Fruit fly (Drosophila melanogaster) whole organism, wandering third instar larva: ENCODE measurements around the gene lush.

ENCODE experiments used
- Abd-B ChIP-seq: fragments of >200 bp; optimal IDR thresholded peaks from 2 replicates; lab custom pipeline; 2017; ENCODE audit warnings: missing biosample characterization, missing genetic modification characterization
- CG9705 ChIP-seq: fragments of 200-800 bp; sonication (Bioruptor generic); optimal IDR thresholded peaks from 2 replicates; lab custom pipeline; 2018; ENCODE audit warnings: missing biosample characterization, mild to moderate bottlenecking, missing genetic modification characterization
- Dfd ChIP-seq: fragments of >200 bp; optimal IDR thresholded peaks from 2 replicates; lab custom pipeline; 2017; ENCODE audit warnings: missing biosample characterization, missing genetic modification characterization
- Dif ChIP-seq: fragments of 200-275, 200-300 bp; sonication (Bioruptor generic); optimal IDR thresholded peaks from 2 replicates; lab custom pipeline; 2018; ENCODE audit warnings: missing biosample characterization, missing genetic modification characterization; ENCODE audit not compliant: partially characterized antibody
- HLH106 ChIP-seq: fragments of 200-800 bp; optimal IDR thresholded peaks from 3 replicates; lab custom pipeline; 2019; ENCODE audit warnings: missing biosample characterization, mild to moderate bottlenecking, missing genetic modification characterization, moderate library complexity
- Hnf4 ChIP-seq: fragments of 200-800 bp; sonication (Bioruptor generic); optimal IDR thresholded peaks from 2 replicates; lab custom pipeline; 2016; ENCODE audit warnings: missing biosample characterization, mild to moderate bottlenecking, missing genetic modification characterization
- Hr83 ChIP-seq: fragments of 200-300 bp; sonication (Bioruptor generic); optimal IDR thresholded peaks from 2 replicates; lab custom pipeline; 2016; ENCODE audit warnings: missing biosample characterization, mild to moderate bottlenecking, missing genetic modification characterization, moderate library complexity; ENCODE audit not compliant: poor library complexity, severe bottlenecking
- Jra ChIP-seq: sonication (Bioruptor generic); optimal IDR thresholded peaks from 2 replicates; lab custom pipeline; 2016; ENCODE audit warnings: missing biosample characterization, missing genetic modification characterization
- Mio ChIP-seq: sonication (Bioruptor generic); optimal IDR thresholded peaks from 2 replicates; lab custom pipeline; 2016; ENCODE audit warnings: missing biosample characterization, missing genetic modification characterization
- N ChIP-seq: fragments of >200 bp; optimal IDR thresholded peaks from 2 replicates; lab custom pipeline; 2018; ENCODE audit warnings: missing biosample characterization, missing external identifiers, missing genetic modification characterization
- OdsH ChIP-seq: fragments of 200-800 bp; sonication (Bioruptor generic); optimal IDR thresholded peaks from 2 replicates; lab custom pipeline; 2016; ENCODE audit warnings: missing biosample characterization, mild to moderate bottlenecking, missing genetic modification characterization
- Rel ChIP-seq, 2 experiments: fragments of 200-800 bp; sonication (Bioruptor generic) in 1 of 2; optimal IDR thresholded peaks; 2 replicates in 1 of 2; 3 replicates in 1 of 2; lab custom pipeline; 2016 to 2019; ENCODE audit warnings: mild to moderate bottlenecking in 2 of 2, missing biosample characterization in 2 of 2, missing genetic modification characterization in 2 of 2, moderate library complexity in 1 of 2
- Sp1 ChIP-seq: fragments of 200-800 bp; sonication (Bioruptor generic); optimal IDR thresholded peaks from 3 replicates; lab custom pipeline; 2019; ENCODE audit warnings: missing biosample characterization, mild to moderate bottlenecking, missing genetic modification characterization, moderate library complexity
- Vsx2 ChIP-seq: fragments of 200-300, 225-300 bp; sonication (Bioruptor generic); optimal IDR thresholded peaks from 2 replicates; lab custom pipeline; 2018; ENCODE audit warnings: missing biosample characterization, missing genetic modification characterization; ENCODE audit not compliant: partially characterized antibody
- br ChIP-seq: fragments of 200-800 bp; sonication (Bioruptor generic); optimal IDR thresholded peaks from 2 replicates; lab custom pipeline; 2016; ENCODE audit warnings: missing biosample characterization, missing genetic modification characterization
- brk ChIP-seq: fragments of 200-800 bp; sonication (Bioruptor generic); optimal IDR thresholded peaks from 2 replicates; lab custom pipeline; 2016; ENCODE audit warnings: missing biosample characterization, mild to moderate bottlenecking, missing genetic modification characterization
- dl ChIP-seq, 2 experiments: fragments of 175-275, 200-275 bp in 1 of 2; fragments of 200-275 bp in 1 of 2; sonication (Bioruptor generic); optimal IDR thresholded peaks; lab custom pipeline; 2018; ENCODE audit warnings: mild to moderate bottlenecking in 2 of 2, missing biosample characterization in 2 of 2, missing genetic modification characterization in 2 of 2, moderate library complexity in 2 of 2; ENCODE audit not compliant: partially characterized antibody in 2 of 2, insufficient read depth in 1 of 2
- dmrt93B ChIP-seq: fragments of 200-800 bp; sonication (Bioruptor generic); optimal IDR thresholded peaks from 2 replicates; lab custom pipeline; 2018; ENCODE audit warnings: missing biosample characterization, mild to moderate bottlenecking, missing genetic modification characterization
- dsf ChIP-seq: sonication (Bioruptor generic); optimal IDR thresholded peaks from 2 replicates; lab custom pipeline; 2016; ENCODE audit warnings: missing biosample characterization, missing genetic modification characterization, borderline replicate concordance
- ey ChIP-seq: fragments of 200-800 bp; sonication (Bioruptor generic); optimal IDR thresholded peaks from 2 replicates; lab custom pipeline; 2016; ENCODE audit warnings: missing biosample characterization, missing genetic modification characterization
- foxo ChIP-seq, 2 experiments: fragments of 200-800 bp; sonication (Bioruptor generic); optimal IDR thresholded peaks; 2 replicates in 1 of 2; 3 replicates in 1 of 2; lab custom pipeline; 2016 to 2017; ENCODE audit warnings: missing biosample characterization in 2 of 2, missing genetic modification characterization in 2 of 2
- fru ChIP-seq: fragments of 200-800 bp; sonication (Bioruptor generic); optimal IDR thresholded peaks from 3 replicates; lab custom pipeline; 2016; ENCODE audit warnings: missing biosample characterization, mild to moderate bottlenecking, missing genetic modification characterization
- h ChIP-seq: fragments of 200-800 bp; sonication (Bioruptor generic); optimal IDR thresholded peaks from 3 replicates; lab custom pipeline; 2016; ENCODE audit warnings: missing biosample characterization, mild to moderate bottlenecking, missing genetic modification characterization
- jim ChIP-seq: fragments of 175-275, 200-325 bp; sonication (Bioruptor generic); optimal IDR thresholded peaks from 2 replicates; lab custom pipeline; 2016; ENCODE audit warnings: missing biosample characterization, mild to moderate bottlenecking, missing genetic modification characterization
- lola ChIP-seq: fragments of >200 bp; optimal IDR thresholded peaks from 2 replicates; lab custom pipeline; 2017; ENCODE audit warnings: missing biosample characterization, missing genetic modification characterization
- pan ChIP-seq: fragments of >200 bp; optimal IDR thresholded peaks from 2 replicates; lab custom pipeline; 2017
- psq ChIP-seq: fragments of 200-800 bp; sonication (Bioruptor generic); optimal IDR thresholded peaks from 3 replicates; lab custom pipeline; 2017; ENCODE audit warnings: missing biosample characterization, mild to moderate bottlenecking, missing genetic modification characterization, moderate library complexity
- rgr ChIP-seq: fragments of 200-800 bp; sonication (Bioruptor generic); optimal IDR thresholded peaks from 3 replicates; lab custom pipeline; 2016; ENCODE audit warnings: missing biosample characterization, mild to moderate bottlenecking, missing genetic modification characterization
- sage ChIP-seq: fragments of 200-800 bp; sonication (Bioruptor generic); optimal IDR thresholded peaks from 2 replicates; lab custom pipeline; 2016; ENCODE audit warnings: missing biosample characterization, mild to moderate bottlenecking, missing genetic modification characterization
- sv ChIP-seq: fragments of 200-800 bp; sonication (Bioruptor generic); optimal IDR thresholded peaks from 3 replicates; lab custom pipeline; 2016; ENCODE audit warnings: missing biosample characterization, missing genetic modification characterization
- tai ChIP-seq: sonication (Bioruptor generic); optimal IDR thresholded peaks from 2 replicates; lab custom pipeline; 2016; ENCODE audit warnings: missing biosample characterization, missing genetic modification characterization
- usp ChIP-seq: fragments of >200 bp; optimal IDR thresholded peaks from 2 replicates; lab custom pipeline; 2017; ENCODE audit warnings: missing biosample characterization, missing genetic modification characterization
- woc ChIP-seq: sonication (Bioruptor generic); optimal IDR thresholded peaks from 2 replicates; lab custom pipeline; 2016; ENCODE audit warnings: missing biosample characterization, mild to moderate bottlenecking, missing genetic modification characterization

The lush gene

dm6 chr3L:19585979-19586378 lies 19.9 kb downstream of the lush start, which contains the start of the genes CG9231 and CG9330:
TSS of gene CG9231 (minus strand) at chr3L:19586003.
TSS of gene CG9330 (plus strand) at chr3L:19586253.
- TF ChIP-seq sv (GFP tag; lab: Kevin White, UChicago) (peak; percentile 8), brk (GFP tag; lab: Kevin White, UChicago) (peak; percentile 33), Sp1 (peak; percentile 16), HLH106 (tag; lab: Kevin White, UChicago) (peak; percentile 26), dsf (GFP tag; lab: Kevin White, UChicago) (peak; percentile 12), usp (no peak), foxo (GFP tag; optimal IDR thresholded peaks at IDR 0.05; lab: Kevin White, UChicago) (peak in 1 of 2 experiments; percentile 41), dl (GFP tag; optimal IDR thresholded peaks at IDR 0.05; lab: Kevin White, UChicago; ENCODE audit: insufficient read depth in 1 of 2, partially characterized antibody in 2 of 2) (no peak), rgr (peak; percentile 10), lola (GFP tag; lab: Kevin White, UChicago) (no peak), Rel (GFP tag; optimal IDR thresholded peaks at IDR 0.05; lab: Kevin White, UChicago) (no peak), Rel (tag; optimal IDR thresholded peaks at IDR 0.05; lab: Kevin White, UChicago) (peak; percentile 55), fru (GFP tag; lab: Kevin White, UChicago) (peak; percentile 74), h (GFP tag; lab: Kevin White, UChicago) (peak; percentile 64), br (peak; percentile 22), pan (lab: Kevin White, UChicago) (no peak), Hnf4 (peak; percentile 56), CG9705 (GFP tag; lab: Kevin White, UChicago) (peak; percentile 12), OdsH (GFP tag; lab: Kevin White, UChicago) (peak; percentile 16), tai (GFP tag; lab: Kevin White, UChicago) (peak; percentile 62), Jra (GFP tag; lab: Kevin White, UChicago) (peak; percentile 73), psq (GFP tag; lab: Kevin White, UChicago) (peak; percentile 26), ey (GFP tag; lab: Kevin White, UChicago) (peak; percentile 24), Abd-B (no peak)

DNA sequence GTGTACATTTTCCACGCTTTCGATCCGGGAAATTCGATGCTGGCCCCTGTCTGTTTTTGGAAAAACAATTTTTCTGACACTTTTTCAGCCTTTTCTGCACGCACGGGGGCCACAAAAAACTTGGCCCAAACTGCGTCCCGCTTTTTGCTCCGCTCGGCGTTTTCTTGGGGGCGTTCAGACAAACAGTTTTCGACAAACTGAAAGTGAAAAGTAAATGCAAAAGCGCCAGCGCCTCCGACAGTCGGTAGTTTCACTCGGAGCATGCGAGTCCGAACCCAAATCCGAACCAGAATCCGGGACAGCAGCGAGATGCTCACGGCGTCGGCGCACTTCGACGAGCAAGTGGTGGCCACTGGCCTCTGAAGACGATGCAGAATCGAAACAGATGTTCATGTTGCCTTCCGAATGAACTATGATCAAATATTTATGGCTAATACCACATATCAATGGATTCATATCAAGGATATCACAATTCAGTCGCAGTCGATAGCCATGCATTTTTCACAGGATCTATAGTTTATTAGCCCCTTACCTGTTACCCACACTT lies 21.4 kb downstream of the lush start, which contains the start of gene Shal:
Gene Shal (minus strand): TSS at position 200 of the 547 bp plus-strand sequence.
- TF ChIP-seq Rel (GFP tag; optimal IDR thresholded peaks at IDR 0.05; lab: Kevin White, UChicago) (no peak), Rel (tag; optimal IDR thresholded peaks at IDR 0.05; lab: Kevin White, UChicago) (no peak), woc (no peak), dsf (GFP tag; lab: Kevin White, UChicago) (no peak), N (GFP tag; lab: Kevin White, UChicago) (no peak), Jra (GFP tag; lab: Kevin White, UChicago) (no peak), usp (no peak), tai (GFP tag; lab: Kevin White, UChicago) (no peak), Dfd (GFP tag; lab: Kevin White, UChicago) (no peak), jim (no peak), h (GFP tag; lab: Kevin White, UChicago) (no peak), dmrt93B (GFP tag; lab: Kevin White, UChicago) (no peak)

DNA sequence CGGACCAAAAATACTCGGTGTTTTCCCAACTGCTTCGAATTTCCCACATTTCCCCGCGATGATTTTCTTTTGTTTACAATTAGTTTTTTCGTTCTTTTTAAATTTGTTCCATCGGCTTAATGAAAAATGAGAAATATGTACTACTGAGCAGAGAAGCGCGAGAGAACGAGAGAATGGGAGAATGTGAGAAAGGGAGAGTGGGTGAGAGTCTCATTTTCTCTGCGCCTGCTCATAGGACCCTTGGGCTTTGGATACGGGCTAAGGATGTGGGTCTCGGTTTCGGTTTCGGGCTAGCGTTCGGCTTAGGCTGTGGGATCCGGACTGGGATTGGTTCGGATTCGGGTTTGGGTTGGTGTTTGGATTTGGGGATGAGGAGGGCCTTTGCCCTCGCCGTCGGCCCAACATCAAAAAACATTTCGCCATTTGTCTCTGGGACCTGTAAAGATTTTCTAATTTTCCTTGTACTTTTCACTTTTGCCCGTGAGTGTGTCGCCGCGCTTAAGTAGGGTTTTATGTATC lies 25.1 kb downstream of the lush start:
- TF ChIP-seq Sp1 (no peak), Jra (GFP tag; lab: Kevin White, UChicago) (no peak), h (GFP tag; lab: Kevin White, UChicago) (no peak), usp (no peak), lola (GFP tag; lab: Kevin White, UChicago) (no peak), sage (GFP tag; lab: Kevin White, UChicago) (no peak), Dfd (GFP tag; lab: Kevin White, UChicago) (no peak), Mio (GFP tag; lab: Kevin White, UChicago) (no peak), ey (GFP tag; lab: Kevin White, UChicago) (no peak), psq (GFP tag; lab: Kevin White, UChicago) (no peak), Hr83 (GFP tag; lab: Kevin White, UChicago) (no peak), N (GFP tag; lab: Kevin White, UChicago) (no peak), fru (GFP tag; lab: Kevin White, UChicago) (no peak), Vsx2 (GFP tag; lab: Kevin White, UChicago) (no peak), jim (no peak), Dif (GFP tag; lab: Kevin White, UChicago) (no peak), woc (no peak), foxo (GFP tag; optimal IDR thresholded peaks at IDR 0.05; lab: Kevin White, UChicago) (no peak)
